Fruit fly (Drosophila melanogaster): Measurements from ENCODE around the gene Gs1l.

The Gs1l gene

DNA sequence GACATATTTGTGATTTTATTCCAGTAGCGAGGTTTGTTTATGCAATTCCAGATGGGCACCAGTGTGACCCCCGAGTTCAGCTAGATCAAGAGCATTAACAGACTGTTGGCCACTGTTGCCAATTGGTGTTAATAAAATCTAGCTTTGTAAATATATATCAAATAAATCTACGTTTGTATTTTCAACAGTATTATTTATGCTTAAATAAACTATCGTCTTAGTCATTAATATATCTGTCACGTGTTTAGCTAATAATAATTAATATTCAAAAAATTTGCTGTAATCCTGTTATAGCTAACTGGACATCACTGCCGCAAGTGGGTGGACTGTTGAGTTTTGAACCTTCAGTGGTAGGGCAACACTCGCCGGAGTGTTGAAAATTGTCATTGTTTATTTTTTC is 2.9 kb upstream of the Gs1l start, which contains the start of the genes mRpL27 and CG15435 (continued):
- TF ChIP-seq fd59A (GFP tag; optimal IDR thresholded peaks at IDR 0.05) (no peak), CG6792 (GFP tag; optimal IDR thresholded peaks at IDR 0.05) (no peak), CG1621 (tag; optimal IDR thresholded peaks at IDR 0.05) (peak; percentile 44), dsx (GFP tag; optimal IDR thresholded peaks at IDR 0.05; ENCODE audit: poor library complexity, severe bottlenecking) (no peak), Sox15 (GFP tag; optimal IDR thresholded peaks at IDR 0.05) (no peak), CG6163 (GFP tag; IDR thresholded peaks at IDR 0.05) (no peak), fd85E (GFP tag; optimal IDR thresholded peaks at IDR 0.05) (no peak), CG11294 (GFP tag; IDR thresholded peaks at IDR 0.05) (no peak), svp (GFP tag) (peak; percentile 92), Met (GFP tag; optimal IDR thresholded peaks at IDR 0.05) (no peak), Sox14 (GFP tag; optimal IDR thresholded peaks at IDR 0.05) (peak; percentile 50), fkh (GFP tag; optimal IDR thresholded peaks at IDR 0.05) (peak; percentile 86), CG8319 (GFP tag; optimal IDR thresholded peaks at IDR 0.05) (no peak), acj6 (GFP tag; optimal IDR thresholded peaks at IDR 0.05) (no peak), spab (GFP tag; optimal IDR thresholded peaks at IDR 0.05) (no peak), CG9139 (GFP tag; optimal IDR thresholded peaks at IDR 0.05) (no peak), Sox102F (GFP tag; optimal IDR thresholded peaks at IDR 0.05) (no peak), CG6854 (GFP tag; optimal IDR thresholded peaks at IDR 0.05) (no peak), ss (GFP tag; optimal IDR thresholded peaks at IDR 0.05) (no peak), pdm3 (GFP tag; optimal IDR thresholded peaks at IDR 0.05) (no peak), CG15336 (GFP tag; IDR thresholded peaks at IDR 0.05) (no peak), Smox (GFP tag; optimal IDR thresholded peaks at IDR 0.05) (no peak), Hr4 (GFP tag; optimal IDR thresholded peaks at IDR 0.05) (no peak), Eip75B (GFP tag; optimal IDR thresholded peaks at IDR 0.05) (no peak), OdsH (GFP tag; optimal IDR thresholded peaks at IDR 0.05) (no peak), Hr38 (GFP tag; optimal IDR thresholded peaks at IDR 0.05) (no peak)

DNA sequence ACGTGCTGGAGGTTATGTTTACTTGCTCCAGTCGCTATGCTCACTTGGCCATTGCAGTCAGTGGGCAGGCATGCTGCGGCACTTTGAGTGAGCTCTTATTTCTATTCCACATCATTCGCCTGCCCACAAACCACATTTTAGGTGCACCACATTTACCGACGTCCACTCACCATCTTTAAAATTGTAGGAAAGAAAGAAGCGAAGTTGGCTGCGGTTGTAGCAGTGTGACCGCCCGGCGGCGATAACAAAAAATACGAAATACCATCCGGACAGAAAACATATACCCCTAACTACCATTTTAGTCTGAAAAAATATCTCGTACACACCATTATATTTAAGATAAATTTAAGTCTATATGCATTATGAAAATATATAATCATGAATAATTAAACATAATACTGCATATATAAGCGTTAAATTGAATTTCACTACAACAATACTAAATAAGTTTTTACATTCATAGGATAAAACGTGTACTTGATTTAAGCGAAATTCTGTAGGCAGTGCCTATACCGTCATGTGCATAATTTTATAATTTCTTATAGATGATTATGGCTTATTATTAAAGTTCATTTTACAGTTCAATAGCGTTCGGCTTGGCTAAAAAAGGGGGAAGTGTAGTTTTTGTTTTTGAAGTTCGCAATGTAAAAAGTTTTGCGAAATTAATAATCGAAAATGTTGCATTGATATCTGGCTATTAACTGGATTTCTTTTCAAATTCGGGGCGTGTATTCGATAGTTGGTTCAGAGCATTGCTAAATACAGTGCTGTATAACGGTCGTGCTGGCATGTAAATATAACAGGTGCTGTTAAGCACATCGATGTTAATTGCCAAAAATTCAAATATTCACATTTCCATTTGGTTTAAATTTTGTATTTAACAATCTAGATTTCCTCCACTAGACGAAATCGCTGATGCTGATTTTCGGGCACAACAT is 1.8 kb upstream of the Gs1l start, which contains the start of gene RpL27A:
RpL27A (minus strand) TSS at position 246 of the 938 bp plus-strand sequence.
- TF ChIP-seq salr (GFP tag; optimal IDR thresholded peaks at IDR 0.05): peak in 1 of 2 experiments; percentile 78
- TF ChIP-seq CG34406 (GFP tag; optimal IDR thresholded peaks at IDR 0.05): peak; percentile 72
- TF ChIP-seq CG7368 (GFP tag; optimal IDR thresholded peaks at IDR 0.05): peak; percentile 48
- TF ChIP-seq Hr38 (GFP tag; optimal IDR thresholded peaks at IDR 0.05): no peak
- peak; percentile 64 for TF ChIP-seq CG10631 (GFP tag; optimal IDR thresholded peaks at IDR 0.05)
- TF ChIP-seq CG11762 (GFP tag; optimal IDR thresholded peaks at IDR 0.05; ENCODE audit: insufficient read depth): no peak
- peak; percentile 21 for TF ChIP-seq Sox15 (GFP tag; optimal IDR thresholded peaks at IDR 0.05)
- no peak for TF ChIP-seq Sox102F (GFP tag; optimal IDR thresholded peaks at IDR 0.05)
- peak; percentile 80 for TF ChIP-seq Met (GFP tag; optimal IDR thresholded peaks at IDR 0.05)
- peak; percentile 70 to 75 for TF ChIP-seq ss (GFP tag; optimal IDR thresholded peaks at IDR 0.05)
- peak; percentile 79 for TF ChIP-seq esn (GFP tag; optimal IDR thresholded peaks at IDR 0.05)
- peak; percentile 57 for TF ChIP-seq pdm3 (GFP tag; optimal IDR thresholded peaks at IDR 0.05)
- TF ChIP-seq spab (GFP tag; optimal IDR thresholded peaks at IDR 0.05): no peak
- TF ChIP-seq CG6163 (GFP tag; IDR thresholded peaks at IDR 0.05): peak; percentile 87
- TF ChIP-seq Ets96B (tag; optimal IDR thresholded peaks at IDR 0.05): peak; percentile 19
- TF ChIP-seq net (GFP tag; optimal IDR thresholded peaks at IDR 0.05): peak; percentile 78
- no peak for TF ChIP-seq CG16779 (tag; optimal IDR thresholded peaks at IDR 0.05)
- peak; percentile 61 for TF ChIP-seq acj6 (GFP tag; optimal IDR thresholded peaks at IDR 0.05)
- no peak for TF ChIP-seq fd85E (GFP tag; optimal IDR thresholded peaks at IDR 0.05)
- TF ChIP-seq eg (GFP tag; IDR thresholded peaks at IDR 0.05): peak; percentile 83
- TF ChIP-seq CG4318 (GFP tag; optimal IDR thresholded peaks at IDR 0.05): no peak
- peak; percentile 51 for TF ChIP-seq CG6792 (GFP tag; optimal IDR thresholded peaks at IDR 0.05)
- no peak for TF ChIP-seq CG6276 (GFP tag; optimal IDR thresholded peaks at IDR 0.05)
- peak; percentile 80 for TF ChIP-seq Eip78C (GFP tag)
- TF ChIP-seq Smox (GFP tag; optimal IDR thresholded peaks at IDR 0.05): peak; percentile 60
- TF ChIP-seq CG8319 (GFP tag; optimal IDR thresholded peaks at IDR 0.05): no peak
- peak; percentile 37 for TF ChIP-seq fd59A (GFP tag; optimal IDR thresholded peaks at IDR 0.05)
- no peak for TF ChIP-seq CG9139 (GFP tag; optimal IDR thresholded peaks at IDR 0.05)
- TF ChIP-seq fkh (GFP tag; optimal IDR thresholded peaks at IDR 0.05): peak; percentile 49
- TF ChIP-seq CG1621 (tag; optimal IDR thresholded peaks at IDR 0.05): peak; percentile 50
- TF ChIP-seq CG8119 (GFP tag; IDR thresholded peaks at IDR 0.05): peak; percentile 61; the same call in 2 of the 3 replicates
- peak; percentile 70 for TF ChIP-seq cyc (GFP tag; optimal IDR thresholded peaks at IDR 0.05)
- peak; percentile 69 for TF ChIP-seq CG15336 (GFP tag; IDR thresholded peaks at IDR 0.05)
- TF ChIP-seq Blimp-1 (GFP tag; optimal IDR thresholded peaks at IDR 0.05): peak; percentile 45
- TF ChIP-seq Sox14 (GFP tag; optimal IDR thresholded peaks at IDR 0.05): peak; percentile 19
- peak; percentile 43 for TF ChIP-seq CG3032 (tag; optimal IDR thresholded peaks at IDR 0.05)
- TF ChIP-seq OdsH (GFP tag; optimal IDR thresholded peaks at IDR 0.05): peak; percentile 70
- TF ChIP-seq topi (GFP tag; optimal IDR thresholded peaks at IDR 0.05): peak; percentile 58
